Worm (Caenorhabditis elegans) whole organism, L3 larva: ENCODE measurements around the gene Y61A9LA.10.

Source experiments
- R02D3.7 ChIP-seq: fragments of 150-350 bp; optimal IDR thresholded peaks from 2 replicates; lab custom pipeline; 2014; ENCODE audit warnings: missing biosample characterization, missing genetic modification characterization
- daf-12 ChIP-seq: fragments of 150-350 bp; optimal IDR thresholded peaks from 2 replicates; lab custom pipeline; 2014; ENCODE audit warnings: missing biosample characterization, missing genetic modification reagents, missing genetic modification characterization
- egl-27 ChIP-seq: sonication (generic microtip); optimal IDR thresholded peaks from 4 replicates; lab custom pipeline; 2017; ENCODE audit warnings: missing biosample characterization, missing genetic modification reagents, missing genetic modification characterization
- egl-5 ChIP-seq: fragments of 150-350 bp; optimal IDR thresholded peaks from 2 replicates; lab custom pipeline; 2017; ENCODE audit warnings: missing biosample characterization, missing genetic modification reagents, missing genetic modification characterization, inconsistent platforms
- mdl-1 ChIP-seq: fragments of 150-350 bp; optimal IDR thresholded peaks from 2 replicates; lab custom pipeline; 2014; ENCODE audit warnings: missing biosample characterization, missing genetic modification characterization
- mml-1 ChIP-seq: fragments of 150-350 bp; sonication (generic microtip); optimal IDR thresholded peaks from 3 replicates; lab custom pipeline; 2014; ENCODE audit warnings: missing biosample characterization, missing genetic modification characterization
- nhr-11 ChIP-seq: fragments of 150-350 bp; optimal IDR thresholded peaks from 2 replicates; lab custom pipeline; 2014; ENCODE audit warnings: missing biosample characterization, missing genetic modification characterization
- nhr-12 ChIP-seq: fragments of 150-350 bp; optimal IDR thresholded peaks from 2 replicates; lab custom pipeline; 2014; ENCODE audit warnings: missing biosample characterization, missing genetic modification characterization
- nhr-237 ChIP-seq: fragments of 150-350 bp; optimal IDR thresholded peaks from 2 replicates; lab custom pipeline; 2014; ENCODE audit warnings: missing biosample characterization, missing genetic modification characterization
- skn-1 ChIP-seq: fragments of 150-350 bp; optimal IDR thresholded peaks from 2 replicates; lab custom pipeline; 2014; ENCODE audit warnings: missing biosample characterization, missing genetic modification characterization
- snpc-4 ChIP-seq: fragments of 150-350 bp; optimal IDR thresholded peaks from 2 replicates; lab custom pipeline; 2014; ENCODE audit warnings: missing biosample characterization, missing genetic modification characterization
- zag-1 ChIP-seq: fragments of 150-350 bp; optimal IDR thresholded peaks from 2 replicates; lab custom pipeline; 2014; ENCODE audit warnings: missing biosample characterization, missing genetic modification characterization

ce11 chrV:4590791-4591190 lies 24.8 kb downstream of the Y61A9LA.10 start:
- TF ChIP-seq mdl-1 (tag; lab: Kevin White, UChicago) (no peak), daf-12 (tag; lab: Kevin White, UChicago) (no peak), egl-5 (no peak), mml-1 (tag; lab: Kevin White, UChicago) (no peak), nhr-12 (tag; lab: Kevin White, UChicago) (no peak), R02D3.7 (tag; lab: Kevin White, UChicago) (no peak), snpc-4 (tag; lab: Kevin White, UChicago) (no peak), skn-1 (tag; lab: Kevin White, UChicago) (no peak), egl-27 (tag; lab: Kevin White, UChicago) (no peak), nhr-11 (no peak), nhr-237 (no peak), zag-1 (tag; lab: Kevin White, UChicago) (no peak)
